Fruit fly (Drosophila melanogaster): Measurements from ENCODE around the gene Gyc32E.

The Gyc32E gene

dm6 chr2L:11091111-11091510 lies 57.8 kb downstream of the Gyc32E start, which contains the start of gene Wdr59 (continued):
- TF ChIP-seq CG1792 (GFP tag; optimal IDR thresholded peaks at IDR 0.05) (no peak), Dp (GFP tag; optimal IDR thresholded peaks at IDR 0.05) (peak; percentile 90), CG13287 (GFP tag; IDR thresholded peaks at IDR 0.05; ENCODE audit: partially characterized antibody) (peak; percentile 84), da (GFP tag; optimal IDR thresholded peaks at IDR 0.05) (no peak), HmgD (GFP tag; optimal IDR thresholded peaks at IDR 0.05) (no peak), her (GFP tag; optimal IDR thresholded peaks at IDR 0.05) (no peak), slou (GFP tag; optimal IDR thresholded peaks at IDR 0.05) (peak; percentile 20), Abd-B (GFP tag; optimal IDR thresholded peaks at IDR 0.05) (peak; percentile 58), kni (GFP tag; optimal IDR thresholded peaks at IDR 0.05) (no peak), MTF-1 (GFP tag; optimal IDR thresholded peaks at IDR 0.05; ENCODE audit: borderline replicate concordance) (no peak), CG7556 (GFP tag; optimal IDR thresholded peaks at IDR 0.05) (no peak), Mrtf (GFP tag; IDR thresholded peaks at IDR 0.05) (no peak), CG3407 (GFP tag; optimal IDR thresholded peaks at IDR 0.05) (no peak), CG7928 (GFP tag; optimal IDR thresholded peaks at IDR 0.05) (peak; percentile 38), ash1 (GFP tag; optimal IDR thresholded peaks at IDR 0.05) (no peak), Eip74EF (GFP tag; optimal IDR thresholded peaks at IDR 0.05) (no peak), CG18476 (GFP tag; optimal IDR thresholded peaks at IDR 0.05) (peak; percentile 39), bbx (GFP tag; IDR thresholded peaks at IDR 0.05; ENCODE audit: partially characterized antibody) (peak; percentile 65), CG6689 (GFP tag; IDR thresholded peaks at IDR 0.05) (no peak), tgo (GFP tag; IDR thresholded peaks at IDR 0.05) (peak; percentile 36; the same call in 1 of the 3 replicates), CG12659 (GFP tag; optimal IDR thresholded peaks at IDR 0.05) (peak; percentile 20), CG3281 (GFP tag; optimal IDR thresholded peaks at IDR 0.05) (no peak), nmo (GFP tag; optimal IDR thresholded peaks at IDR 0.05) (peak; percentile 71), dysf (GFP tag; IDR thresholded peaks at IDR 0.05) (no peak), CG15073 (GFP tag; optimal IDR thresholded peaks at IDR 0.05) (no peak), nau (GFP tag; optimal IDR thresholded peaks at IDR 0.05) (no peak), CG2199 (GFP tag; IDR thresholded peaks at IDR 0.05) (no peak), inv (GFP tag; IDR thresholded peaks at IDR 0.05; ENCODE audit: partially characterized antibody) (peak; percentile 60), run (tag; optimal IDR thresholded peaks at IDR 0.05) (no peak), CG11456 (GFP tag; IDR thresholded peaks at IDR 0.05) (no peak), jigr1 (GFP tag; IDR thresholded peaks at IDR 0.05) (no peak), kah (GFP tag; optimal IDR thresholded peaks at IDR 0.05) (no peak), Ets97D (GFP tag; optimal IDR thresholded peaks at IDR 0.05) (no peak), repo (GFP tag; optimal IDR thresholded peaks at IDR 0.05) (no peak), CG17385 (GFP tag; optimal IDR thresholded peaks at IDR 0.05) (no peak), CTCF (GFP tag; optimal IDR thresholded peaks at IDR 0.05) (no peak), nerfin-1 (tag; optimal IDR thresholded peaks at IDR 0.05) (no peak), CG10366 (GFP tag; IDR thresholded peaks at IDR 0.05) (peak; percentile 35; the same call in 1 of the 2 replicates), BtbVII (GFP tag; optimal IDR thresholded peaks at IDR 0.05) (no peak), CG10654 (GFP tag; optimal IDR thresholded peaks at IDR 0.05) (peak; percentile 8), gce (GFP tag; IDR thresholded peaks at IDR 0.05) (no peak), cg (GFP tag; optimal IDR thresholded peaks at IDR 0.05) (no peak), shn (GFP tag; optimal IDR thresholded peaks at IDR 0.05) (no peak), CG9876 (GFP tag; optimal IDR thresholded peaks at IDR 0.05) (no peak), cad (GFP tag; optimal IDR thresholded peaks at IDR 0.05) (no peak), Oli (tag; optimal IDR thresholded peaks at IDR 0.05) (no peak), CG5180 (GFP tag; optimal IDR thresholded peaks at IDR 0.05) (no peak), gem (tag; optimal IDR thresholded peaks at IDR 0.05) (no peak), ftz-f1 (GFP tag; optimal IDR thresholded peaks at IDR 0.05) (no peak), NC2β (GFP tag; optimal IDR thresholded peaks at IDR 0.05) (no peak), gcm (GFP tag; optimal IDR thresholded peaks at IDR 0.05) (no peak), Med (GFP tag) (peak; percentile 33)

Measured in whole organism, embryonic.